Worm (Caenorhabditis elegans) whole organism, mixed stage, embryonic: Measurements from ENCODE around the gene F45E4.6.

Source experiments
- bed-3 ChIP-seq: fragments of 200-800 bp; sonication (Bioruptor generic); optimal IDR thresholded peaks from 3 replicates; lab custom pipeline; 2018; ENCODE audit warnings: mild to moderate bottlenecking, missing genetic modification characterization, moderate library complexity, missing compliant biosample characterization
- elt-1 ChIP-seq: sonication (generic microtip); optimal IDR thresholded peaks from 2 replicates; lab custom pipeline; 2017; ENCODE audit warnings: missing genetic modification characterization, mild to moderate bottlenecking, missing compliant biosample characterization, antibody characterized with exemption, moderate library complexity, borderline replicate concordance; ENCODE audit not compliant: insufficient read depth
- flh-1 ChIP-seq: fragments of 200-800 bp; sonication (Bioruptor generic); optimal IDR thresholded peaks from 2 replicates; lab custom pipeline; 2018; ENCODE audit warnings: mild to moderate bottlenecking, missing genetic modification characterization, moderate library complexity, missing compliant biosample characterization
- hlh-1 ChIP-seq: fragments of 150-350 bp; optimal IDR thresholded peaks from 2 replicates; lab custom pipeline; 2014; ENCODE audit warnings: missing biosample characterization, missing genetic modification reagents, missing genetic modification characterization
- lin-13 ChIP-seq: fragments of 150-350 bp; optimal IDR thresholded peaks from 2 replicates; lab custom pipeline; 2014; ENCODE audit warnings: missing biosample characterization, missing genetic modification characterization
- lsy-2 ChIP-seq: fragments of 150-350 bp; optimal IDR thresholded peaks from 2 replicates; lab custom pipeline; 2014; ENCODE audit warnings: missing biosample characterization, missing genetic modification characterization
- mep-1 ChIP-seq: fragments of 150-350 bp; optimal IDR thresholded peaks from 2 replicates; lab custom pipeline; 2017; ENCODE audit warnings: missing biosample characterization, missing genetic modification reagents, missing genetic modification characterization, inconsistent platforms
- nhr-12 ChIP-seq: fragments of 150-350 bp; optimal IDR thresholded peaks from 2 replicates; lab custom pipeline; 2014; ENCODE audit warnings: missing biosample characterization, missing genetic modification characterization
- nhr-237 ChIP-seq: fragments of 150-350 bp; optimal IDR thresholded peaks from 2 replicates; lab custom pipeline; 2014; ENCODE audit warnings: missing biosample characterization, missing genetic modification characterization
- pha-4 ChIP-seq: fragments of 150-350 bp; optimal IDR thresholded peaks from 2 replicates; lab custom pipeline; 2018; ENCODE audit warnings: missing biosample characterization, missing genetic modification reagents, missing genetic modification characterization
- snpc-4 ChIP-seq: fragments of 150-350 bp; optimal IDR thresholded peaks from 2 replicates; lab custom pipeline; 2014; ENCODE audit warnings: missing biosample characterization, missing genetic modification characterization
- sptf-1 ChIP-seq: sonication (generic microtip); optimal IDR thresholded peaks from 2 replicates; lab custom pipeline; 2017; ENCODE audit warnings: mild to moderate bottlenecking, missing genetic modification characterization, moderate library complexity, missing compliant biosample characterization
- unc-62 ChIP-seq: fragments of 150-350 bp; optimal IDR thresholded peaks from 2 replicates; lab custom pipeline; 2014; ENCODE audit warnings: missing biosample characterization, missing genetic modification reagents, missing genetic modification characterization
- ztf-11 ChIP-seq: fragments of 150-350 bp; optimal IDR thresholded peaks from 2 replicates; lab custom pipeline; 2014; ENCODE audit warnings: missing biosample characterization, missing genetic modification characterization

DNA sequence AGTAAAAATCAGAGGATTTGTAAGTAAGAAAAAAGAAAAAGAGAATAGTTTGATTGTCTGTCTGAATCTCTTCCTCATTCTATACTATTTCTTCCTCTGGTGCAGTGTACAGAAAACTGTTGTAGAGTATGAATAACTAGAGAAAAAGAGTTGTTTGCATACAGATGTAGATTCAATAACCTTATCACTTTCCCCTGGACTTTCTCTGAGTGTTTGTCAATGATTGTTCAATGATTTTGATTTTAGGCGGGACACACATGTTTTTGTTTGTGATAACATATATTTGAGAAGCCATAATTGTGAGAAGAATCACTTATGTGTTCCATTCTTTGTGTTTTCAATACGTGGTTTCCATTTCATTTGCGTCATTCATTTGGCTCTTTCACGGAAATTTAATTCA lies 46.8 kb upstream of the F45E4.6 start:
- TF ChIP-seq bed-3 (no peak), snpc-4 (tag; lab: Kevin White, UChicago) (no peak), pha-4 (tag; lab: Kevin White, UChicago) (no peak), elt-1 (tag; lab: Kevin White, UChicago) (no peak), nhr-237 (tag; lab: Kevin White, UChicago) (no peak), unc-62 (GFP tag; lab: Kevin White, UChicago) (no peak), hlh-1 (tag; lab: Kevin White, UChicago) (no peak), lin-13 (tag; lab: Kevin White, UChicago) (no peak), ztf-11 (tag; lab: Kevin White, UChicago) (no peak), mep-1 (tag; lab: Kevin White, UChicago) (no peak), lsy-2 (tag; lab: Kevin White, UChicago) (no peak), flh-1 (GFP tag; lab: Kevin White, UChicago) (no peak), nhr-12 (no peak), sptf-1 (tag; lab: Kevin White, UChicago) (no peak)
